Worm (Caenorhabditis elegans) whole organism, L4/young adult: Measurements from ENCODE around the gene R10H1.1.

Experiments
- W03F9.2 ChIP-seq: fragments of 150-350 bp; optimal IDR thresholded peaks from 2 replicates; lab custom pipeline; 2014; ENCODE audit warnings: missing biosample characterization, missing genetic modification characterization
- dao-5 ChIP-seq: sonication (generic microtip); optimal IDR thresholded peaks from 2 replicates; lab custom pipeline; 2016; ENCODE audit warnings: missing genotype, missing genetic modification characterization, moderate library complexity, missing compliant biosample characterization
- him-1 ChIP-seq: sonication (generic microtip); optimal IDR thresholded peaks from 2 replicates; lab custom pipeline; 2016; ENCODE audit warnings: missing genotype, missing genetic modification reagents, missing genetic modification characterization, missing compliant biosample characterization

The R10H1.1 gene

ce11 chrII:7494155-7494554, at the start of gene R10H1.1:
Gene R10H1.1, plus strand, starts transcription at chrII:7494455.
- TF ChIP-seq him-1 (tag; lab: Kevin White, UChicago): no peak
- TF ChIP-seq dao-5: no peak
- TF ChIP-seq W03F9.2 (tag; lab: Kevin White, UChicago): no peak

ce11 chrII:7456184-7456583, 38.1 kb upstream of the R10H1.1 start, which contains the start of gene D1022.3:
Gene D1022.3, minus strand, starts transcription at chrII:7456284.
- TF ChIP-seq him-1 (tag; lab: Kevin White, UChicago) (no peak), W03F9.2 (tag; lab: Kevin White, UChicago) (no peak), dao-5 (no peak)

- TF ChIP-seq dao-5 (no peak), W03F9.2 (tag; lab: Kevin White, UChicago) (no peak), him-1 (tag; lab: Kevin White, UChicago) (no peak)
Observed at ce11 chrII:7457210-7457609, 37.0 kb upstream of the R10H1.1 start, which contains the start of gene D1022.4. Gene D1022.4, minus strand, starts transcription at chrII:7457292.

- TF ChIP-seq him-1 (tag; lab: Kevin White, UChicago): no peak
- no peak for TF ChIP-seq W03F9.2 (tag; lab: Kevin White, UChicago)
Observed at ce11 chrII:7458706-7459105, 35.5 kb upstream of the R10H1.1 start, which contains the start of gene D1022.5. Gene D1022.5, minus strand, starts transcription at chrII:7458806.

- no peak for TF ChIP-seq dao-5
- no peak for TF ChIP-seq W03F9.2 (tag; lab: Kevin White, UChicago)
- no peak for TF ChIP-seq him-1 (tag; lab: Kevin White, UChicago)
Observed at ce11 chrII:7459205-7459604, 35.0 kb upstream of the R10H1.1 start, which contains the start of gene D1022.2. Gene D1022.2, plus strand, starts transcription at chrII:7459505.

ce11 chrII:7465519-7465918, 28.7 kb upstream of the R10H1.1 start, which contains the start of gene sro-1:
Gene sro-1, minus strand, starts transcription at chrII:7465619.
- no peak for TF ChIP-seq dao-5
- TF ChIP-seq him-1 (tag; lab: Kevin White, UChicago): no peak
- TF ChIP-seq W03F9.2 (tag; lab: Kevin White, UChicago): no peak

- TF ChIP-seq him-1 (tag; lab: Kevin White, UChicago): no peak
Observed at ce11 chrII:7469318-7469717, 24.9 kb upstream of the R10H1.1 start.

ce11 chrII:7478487-7479234, 15.6 kb upstream of the R10H1.1 start, which contains the start of the genes aka-1 and ubc-6:
Gene aka-1, minus strand, starts transcription at chrII:7478537.
Gene ubc-6, plus strand, starts transcription at chrII:7479187.
- TF ChIP-seq him-1 (tag; lab: Kevin White, UChicago) (peak; percentile 78), dao-5 (peak; percentile 7), W03F9.2 (tag; lab: Kevin White, UChicago) (peak; percentile 71)

- no peak for TF ChIP-seq dao-5
Observed at ce11 chrII:7483009-7483408, 11.2 kb upstream of the R10H1.1 start, which contains the start of gene cah-2. Gene cah-2, minus strand, starts transcription at chrII:7483109.

- TF ChIP-seq W03F9.2 (tag; lab: Kevin White, UChicago): no peak
- TF ChIP-seq dao-5: no peak
- TF ChIP-seq him-1 (tag; lab: Kevin White, UChicago): no peak
Observed at ce11 chrII:7489605-7490004, 4.7 kb upstream of the R10H1.1 start, which contains the start of gene D1022.9. Gene D1022.9, minus strand, starts transcription at chrII:7489705.

- TF ChIP-seq W03F9.2 (tag; lab: Kevin White, UChicago) (no peak), dao-5 (no peak), him-1 (tag; lab: Kevin White, UChicago) (no peak)
Observed at ce11 chrII:7493599-7493998, 656 bp upstream of the R10H1.1 start, which contains the start of gene nas-23. Gene nas-23, minus strand, starts transcription at chrII:7493699.

ce11 chrII:7496070-7496469, 1.8 kb downstream of the R10H1.1 start, which contains the start of gene spi-1:
Gene spi-1, plus strand, starts transcription at chrII:7496247.
- TF ChIP-seq dao-5 (no peak), W03F9.2 (tag; lab: Kevin White, UChicago) (no peak), him-1 (tag; lab: Kevin White, UChicago) (no peak)

ce11 chrII:7499390-7499789, 5.1 kb downstream of the R10H1.1 start, which contains the start of gene srab-14:
Gene srab-14, minus strand, starts transcription at chrII:7499490.
- TF ChIP-seq him-1 (tag; lab: Kevin White, UChicago) (no peak), W03F9.2 (tag; lab: Kevin White, UChicago) (no peak), dao-5 (no peak)

- no peak for TF ChIP-seq W03F9.2 (tag; lab: Kevin White, UChicago)
- no peak for TF ChIP-seq dao-5
- no peak for TF ChIP-seq him-1 (tag; lab: Kevin White, UChicago)
Observed at ce11 chrII:7505005-7505404, 10.8 kb downstream of the R10H1.1 start, which contains the start of gene C28F5.1. Gene C28F5.1, plus strand, starts transcription at chrII:7505305.
